Fruit fly (Drosophila melanogaster) S2 (cell line): ENCODE results near the gene CG42674.

Source experiments
- CG8478 ChIP-seq: fragments of >200 bp; optimal IDR thresholded peaks from 2 replicates; lab custom pipeline; 2018
- CTCF ChIP-seq, 2 experiments: fragments of >200 bp; optimal IDR thresholded peaks; 2 replicates each; lab custom pipeline; 2018

- TF ChIP-seq CTCF (optimal IDR thresholded peaks at IDR 0.05; lab: Kevin White, UChicago) (no peak), CG8478 (lab: Kevin White, UChicago) (no peak)
These were observed 72.0 kb downstream of the CG42674 start for dm6 chr3L:20126106-20126505.
